Fruit fly (Drosophila melanogaster): ENCODE results near the gene CG13473.

CG13473 gene

dm6 chr3L:14759984-14760626, 31.5 kb downstream of the CG13473 start (continued):
- TF ChIP-seq unc-4 (GFP tag; IDR thresholded peaks at IDR 0.05; ENCODE audit: partially characterized antibody), result peak; percentile 30; the same call in 1 of the 2 replicates
- peak; percentile 66 for TF ChIP-seq ab (GFP tag; optimal IDR thresholded peaks at IDR 0.05)
- no peak for TF ChIP-seq crc (GFP tag; optimal IDR thresholded peaks at IDR 0.05)
- peak; percentile 97 for TF ChIP-seq sqz (GFP tag; optimal IDR thresholded peaks at IDR 0.05)
- no peak for TF ChIP-seq HmgD (GFP tag; optimal IDR thresholded peaks at IDR 0.05)
- peak; percentile 9 for TF ChIP-seq tap (tag; optimal IDR thresholded peaks at IDR 0.05)
- TF ChIP-seq CG14441 (GFP tag; IDR thresholded peaks at IDR 0.05), result peak; percentile 66
- TF ChIP-seq gem (tag; optimal IDR thresholded peaks at IDR 0.05), result peak; percentile 88
- peak; percentile 65 for TF ChIP-seq HLH3B (GFP tag; IDR thresholded peaks at IDR 0.05)
- TF ChIP-seq gro (GFP tag; optimal IDR thresholded peaks at IDR 0.05), result peak; percentile 57
- peak; percentile 60 for TF ChIP-seq CG3407 (GFP tag; optimal IDR thresholded peaks at IDR 0.05)
- no peak for TF ChIP-seq vnd (GFP tag; IDR thresholded peaks at IDR 0.05; ENCODE audit: partially characterized antibody)
- TF ChIP-seq zen (tag; optimal IDR thresholded peaks at IDR 0.05), result peak; percentile 33
- TF ChIP-seq Antp (GFP tag; optimal IDR thresholded peaks at IDR 0.05), result peak; percentile 65
- TF ChIP-seq CG10147 (GFP tag; optimal IDR thresholded peaks at IDR 0.05), result peak; percentile 35
- TF ChIP-seq Mad (GFP tag; optimal IDR thresholded peaks at IDR 0.05), result peak; percentile 28
- TF ChIP-seq Awh (GFP tag; IDR thresholded peaks at IDR 0.05), result peak; percentile 47; the same call in 1 of the 2 replicates
- peak; percentile 59 for TF ChIP-seq jumu (GFP tag; optimal IDR thresholded peaks at IDR 0.05)
- peak; percentile 55; the same call in 1 of the 2 replicates for TF ChIP-seq H2.0 (GFP tag; IDR thresholded peaks at IDR 0.05)
- 0 out of 3 replicates have a peak, but pooled peaks have one; percentile 25 for TF ChIP-seq CG11093 (GFP tag; IDR thresholded peaks at IDR 0.05)
- TF ChIP-seq slp2 (GFP tag; optimal IDR thresholded peaks at IDR 0.05), result peak; percentile 58
- TF ChIP-seq CG2712 (tag; optimal IDR thresholded peaks at IDR 0.05), result peak; percentile 63
- TF ChIP-seq CG16815 (GFP tag; optimal IDR thresholded peaks at IDR 0.05), result peak; percentile 41
- TF ChIP-seq Poxn (GFP tag; IDR thresholded peaks at IDR 0.05), result no peak
- TF ChIP-seq CG6765 (GFP tag; optimal IDR thresholded peaks at IDR 0.05), result peak; percentile 62
- peak; percentile 34 for TF ChIP-seq CG8089 (GFP tag; optimal IDR thresholded peaks at IDR 0.05)
- no peak for TF ChIP-seq CG11398 (GFP tag; optimal IDR thresholded peaks at IDR 0.05)
- peak; percentile 59 for TF ChIP-seq CG12942 (GFP tag; optimal IDR thresholded peaks at IDR 0.05)
- TF ChIP-seq CG11560 (tag; IDR thresholded peaks at IDR 0.05), result no peak
- peak; percentile 73 for TF ChIP-seq Mrtf (GFP tag; IDR thresholded peaks at IDR 0.05)
- TF ChIP-seq CG9797 (GFP tag; optimal IDR thresholded peaks at IDR 0.05), result peak; percentile 12
- no peak for TF ChIP-seq pan (optimal IDR thresholded peaks at IDR 0.05)
- TF ChIP-seq pan (GFP tag; optimal IDR thresholded peaks at IDR 0.05 in 1 of 2, IDR thresholded peaks at IDR 0.05 in 1 of 2), result peak in 1 of 2 experiments; percentile 70
- no peak for TF ChIP-seq insv (GFP tag; optimal IDR thresholded peaks at IDR 0.05)
- TF ChIP-seq Lim3 (GFP tag; IDR thresholded peaks at IDR 0.05), result no peak
- TF ChIP-seq en (GFP tag; optimal IDR thresholded peaks at IDR 0.05), result peak; percentile 53
- peak; percentile 46 for TF ChIP-seq CG10462 (GFP tag; optimal IDR thresholded peaks at IDR 0.05)
- TF ChIP-seq Vsx1 (GFP tag; optimal IDR thresholded peaks at IDR 0.05), result no peak
- TF ChIP-seq Max (GFP tag; optimal IDR thresholded peaks at IDR 0.05), result peak; percentile 48
- peak; percentile 6 for TF ChIP-seq CG17802 (tag; optimal IDR thresholded peaks at IDR 0.05)
- TF ChIP-seq CG4854 (GFP tag; optimal IDR thresholded peaks at IDR 0.05), result peak; percentile 44
- TF ChIP-seq eyg (GFP tag; optimal IDR thresholded peaks at IDR 0.05), result no peak
- TF ChIP-seq CG8388 (GFP tag; optimal IDR thresholded peaks at IDR 0.05), result peak; percentile 72
